Fruit fly (Drosophila melanogaster) whole organism, embryonic: ENCODE results near the gene CG10809.

Experiments used
- Bteb2 ChIP-seq: fragments of 200-800 bp; sonication (Bioruptor generic); optimal IDR thresholded peaks from 2 replicates; lab custom pipeline; 2016; ENCODE audit warnings: missing biosample characterization, missing genetic modification characterization
- CG10209 ChIP-seq: fragments of 200-800 bp; sonication (Bioruptor generic); optimal IDR thresholded peaks from 3 replicates; lab custom pipeline; 2017; ENCODE audit warnings: missing biosample characterization, mild to moderate bottlenecking, missing genetic modification characterization, missing genetic modification reagents
- CG10565 ChIP-seq: fragments of 200-800 bp; sonication (Bioruptor generic); optimal IDR thresholded peaks from 3 replicates; lab custom pipeline; 2016; ENCODE audit warnings: missing biosample characterization, mild to moderate bottlenecking, missing genetic modification characterization
- CG10654 ChIP-seq: fragments of 200-800 bp; sonication (Bioruptor generic); optimal IDR thresholded peaks from 2 replicates; lab custom pipeline; 2016; ENCODE audit warnings: missing biosample characterization, missing genetic modification characterization
- CG11247 ChIP-seq: fragments of 200-800 bp; sonication (Bioruptor generic); IDR thresholded peaks from 2 replicates; pipeline ENCODE4 v1.3.6; 2022; ENCODE audit warnings: missing biosample characterization, missing genetic modification characterization
- CG11398 ChIP-seq: fragments of 200-800 bp; sonication (Bioruptor generic); optimal IDR thresholded peaks from 2 replicates; lab custom pipeline; 2016; ENCODE audit warnings: missing biosample characterization, missing genetic modification characterization
- CG13296 ChIP-seq: fragments of 200-800 bp; sonication (Bioruptor generic); optimal IDR thresholded peaks from 3 replicates; lab custom pipeline; 2018; ENCODE audit warnings: missing biosample characterization, mild to moderate bottlenecking, missing genetic modification characterization
- CG13624 ChIP-seq: fragments of 200-800 bp; sonication (Bioruptor generic); optimal IDR thresholded peaks from 2 replicates; lab custom pipeline; 2016; ENCODE audit warnings: missing biosample characterization, missing genetic modification characterization
- CG15011 ChIP-seq: fragments of 200-800 bp; sonication (Bioruptor generic); optimal IDR thresholded peaks from 3 replicates; lab custom pipeline; 2018; ENCODE audit warnings: missing biosample characterization, mild to moderate bottlenecking, missing genetic modification characterization
- CG15696 ChIP-seq: fragments of 200-800 bp; sonication (Bioruptor generic); optimal IDR thresholded peaks from 2 replicates; lab custom pipeline; 2019; ENCODE audit warnings: missing biosample characterization, mild to moderate bottlenecking, missing genetic modification characterization, moderate library complexity
- CG16815 ChIP-seq: fragments of 200-800 bp; sonication (Bioruptor generic); optimal IDR thresholded peaks from 3 replicates; lab custom pipeline; 2017; ENCODE audit warnings: missing biosample characterization, mild to moderate bottlenecking, missing genetic modification characterization
- CG2202 ChIP-seq: fragments of 200-800 bp; sonication (Bioruptor generic); optimal IDR thresholded peaks from 2 replicates; lab custom pipeline; 2018; ENCODE audit warnings: missing biosample characterization, mild to moderate bottlenecking, missing genetic modification characterization
- CG30431 ChIP-seq: fragments of 200-800 bp; sonication (Bioruptor generic); optimal IDR thresholded peaks from 2 replicates; lab custom pipeline; 2017; ENCODE audit warnings: missing biosample characterization, missing genetic modification characterization
- CG31441 ChIP-seq: fragments of 200-800 bp; sonication (Bioruptor generic); IDR thresholded peaks from 2 replicates; pipeline ENCODE4 v1.3.6; 2022; ENCODE audit warnings: missing biosample characterization, missing genetic modification characterization
- CG3281 ChIP-seq: fragments of 200-800 bp; sonication (Bioruptor generic); optimal IDR thresholded peaks from 3 replicates; lab custom pipeline; 2017; ENCODE audit warnings: missing biosample characterization, mild to moderate bottlenecking, missing genetic modification characterization
- CG34224 ChIP-seq: fragments of 200-800 bp; sonication (Bioruptor generic); IDR thresholded peaks from 3 replicates; pipeline ENCODE4 v1.3.6; 2022; ENCODE audit warnings: missing biosample characterization, missing genetic modification characterization; ENCODE audit not compliant: partially characterized antibody
- CG3847 ChIP-seq: fragments of 200-800 bp; sonication (Bioruptor generic); IDR thresholded peaks from 2 replicates; pipeline ENCODE4 v1.3.6; 2022; ENCODE audit warnings: missing biosample characterization, missing genetic modification characterization
- CG4282 ChIP-seq: fragments of 200-800 bp; sonication (Bioruptor generic); optimal IDR thresholded peaks from 2 replicates; lab custom pipeline; 2016; ENCODE audit warnings: missing biosample characterization, missing genetic modification characterization
- CG4820 ChIP-seq: fragments of 200-800 bp; sonication (Bioruptor generic); optimal IDR thresholded peaks from 3 replicates; lab custom pipeline; 2016; ENCODE audit warnings: missing biosample characterization, missing genetic modification characterization
- CG6175 ChIP-seq: fragments of 200-800 bp; sonication (Bioruptor generic); IDR thresholded peaks from 3 replicates; pipeline ENCODE4 v1.3.6; 2022; ENCODE audit warnings: missing biosample characterization, missing genetic modification characterization
- CG6272 ChIP-seq: fragments of 200-800 bp; sonication (Bioruptor generic); IDR thresholded peaks from 2 replicates; pipeline ENCODE4 v1.3.6; 2022; ENCODE audit warnings: missing biosample characterization, missing genetic modification characterization
- CG7556 ChIP-seq: fragments of 200-800 bp; sonication (Bioruptor generic); optimal IDR thresholded peaks from 2 replicates; lab custom pipeline; 2017; ENCODE audit warnings: missing biosample characterization, mild to moderate bottlenecking, missing genetic modification characterization
- CG8089 ChIP-seq: fragments of 200-800 bp; sonication (Bioruptor generic); optimal IDR thresholded peaks from 3 replicates; lab custom pipeline; 2016; ENCODE audit warnings: missing biosample characterization, missing genetic modification characterization
- CG8290 ChIP-seq, 3 experiments: fragments of 200-800 bp; sonication (Bioruptor generic); optimal IDR thresholded peaks; 2 replicates each; lab custom pipeline; 2016 to 2019; ENCODE audit warnings: missing biosample characterization in 3 of 3, missing genetic modification characterization in 3 of 3, mild to moderate bottlenecking in 2 of 3, moderate library complexity in 1 of 3
- CG8478 ChIP-seq: fragments of >200 bp; optimal IDR thresholded peaks from 2 replicates; lab custom pipeline; 2018
- CG9932 ChIP-seq: fragments of 200-800 bp; sonication (Bioruptor generic); IDR thresholded peaks from 2 replicates; pipeline ENCODE4 v1.3.6; 2022; ENCODE audit warnings: missing biosample characterization, missing genetic modification characterization
- Dref ChIP-seq: fragments of 200-800 bp; sonication (Bioruptor generic); IDR thresholded peaks from 2 replicates; pipeline ENCODE4 v1.3.6; 2022; ENCODE audit warnings: missing biosample characterization, missing genetic modification characterization
- Fer3 ChIP-seq: fragments of 200-800 bp; sonication (Bioruptor generic); optimal IDR thresholded peaks from 2 replicates; lab custom pipeline; 2018; ENCODE audit warnings: missing biosample characterization, mild to moderate bottlenecking, missing genetic modification characterization, moderate library complexity
- HHEX ChIP-seq: fragments of 200-800 bp; sonication (Bioruptor generic); optimal IDR thresholded peaks from 3 replicates; lab custom pipeline; 2017; ENCODE audit warnings: missing biosample characterization, mild to moderate bottlenecking, missing genetic modification characterization, missing genetic modification reagents
- HLH54F ChIP-seq: fragments of 200-800 bp; sonication (Bioruptor generic); optimal IDR thresholded peaks from 3 replicates; lab custom pipeline; 2016; ENCODE audit warnings: missing biosample characterization, missing genetic modification characterization
- HmgD ChIP-seq: fragments of 200-800 bp; sonication (Bioruptor generic); optimal IDR thresholded peaks from 3 replicates; lab custom pipeline; 2016; ENCODE audit warnings: missing biosample characterization, missing genetic modification characterization
- Hr51 ChIP-seq, 2 experiments: fragments of 200-800 bp; sonication (Bioruptor generic); optimal IDR thresholded peaks; 2 replicates in 1 of 2; 3 replicates in 1 of 2; lab custom pipeline; 2016 to 2018; ENCODE audit warnings: missing biosample characterization in 2 of 2, missing genetic modification characterization in 2 of 2, mild to moderate bottlenecking in 1 of 2, moderate library complexity in 1 of 2
- NK7.1 ChIP-seq: fragments of 200-800 bp; sonication (Bioruptor generic); optimal IDR thresholded peaks from 3 replicates; lab custom pipeline; 2016; ENCODE audit warnings: missing biosample characterization, missing genetic modification characterization
- Neu2 ChIP-seq: fragments of 200-800 bp; sonication (Bioruptor generic); optimal IDR thresholded peaks from 3 replicates; lab custom pipeline; 2016; ENCODE audit warnings: missing biosample characterization, missing genetic modification characterization, borderline replicate concordance
- Pdp1 ChIP-seq, 2 experiments: fragments of 200-800 bp; sonication (Bioruptor generic); optimal IDR thresholded peaks; 3 replicates each; lab custom pipeline; 2016; ENCODE audit warnings: missing biosample characterization in 2 of 2, missing genetic modification characterization in 2 of 2, mild to moderate bottlenecking in 1 of 2, moderate library complexity in 1 of 2
- Rfx ChIP-seq: fragments of 200-800 bp; sonication (Bioruptor generic); IDR thresholded peaks from 2 replicates; pipeline ENCODE4 v1.3.6; 2022; ENCODE audit warnings: missing biosample characterization, missing genetic modification characterization
- Six4 ChIP-seq: fragments of 200-800 bp; sonication (Bioruptor generic); optimal IDR thresholded peaks from 2 replicates; lab custom pipeline; 2016; ENCODE audit warnings: missing biosample characterization, missing genetic modification characterization
- Sox100B ChIP-seq: fragments of 200-800 bp; sonication (Bioruptor generic); optimal IDR thresholded peaks from 3 replicates; lab custom pipeline; 2018; ENCODE audit warnings: missing biosample characterization, mild to moderate bottlenecking, missing genetic modification characterization
- Ssrp ChIP-seq: fragments of 200-800 bp; sonication (Bioruptor generic); optimal IDR thresholded peaks from 2 replicates; lab custom pipeline; 2018; ENCODE audit warnings: missing biosample characterization, mild to moderate bottlenecking, missing genetic modification characterization, moderate library complexity
- YL-1 ChIP-seq: fragments of 200-800 bp; sonication (Bioruptor generic); optimal IDR thresholded peaks from 3 replicates; lab custom pipeline; 2017; ENCODE audit warnings: missing biosample characterization, mild to moderate bottlenecking, missing genetic modification characterization
- amos ChIP-seq: fragments of 200-800 bp; sonication (Bioruptor generic); IDR thresholded peaks from 2 replicates; pipeline ENCODE4 v1.3.6; 2022; ENCODE audit warnings: missing biosample characterization, missing genetic modification characterization; ENCODE audit not compliant: partially characterized antibody
- ash1 ChIP-seq: fragments of 200-800 bp; sonication (Bioruptor generic); optimal IDR thresholded peaks from 2 replicates; lab custom pipeline; 2018; ENCODE audit warnings: missing biosample characterization, mild to moderate bottlenecking, missing genetic modification characterization
- danr ChIP-seq: fragments of 200-800 bp; sonication (Bioruptor generic); IDR thresholded peaks from 2 replicates; pipeline ENCODE4 v1.3.6; 2022; ENCODE audit warnings: missing biosample characterization, missing genetic modification characterization
- gsb-n ChIP-seq: fragments of 200-800 bp; sonication (Bioruptor generic); optimal IDR thresholded peaks from 3 replicates; lab custom pipeline; 2018; ENCODE audit warnings: missing biosample characterization, mild to moderate bottlenecking, missing genetic modification characterization
- h ChIP-seq: fragments of >200 bp; optimal IDR thresholded peaks from 2 replicates; lab custom pipeline; 2017
- ken ChIP-seq: fragments of 200-800 bp; sonication (Bioruptor generic); IDR thresholded peaks from 3 replicates; pipeline ENCODE4 v1.3.6; 2022; ENCODE audit warnings: missing biosample characterization, missing genetic modification characterization
- kni ChIP-seq: fragments of 200-800 bp; sonication (Bioruptor generic); optimal IDR thresholded peaks from 3 replicates; lab custom pipeline; 2017; ENCODE audit warnings: mild to moderate bottlenecking, missing biosample characterization, missing genetic modification reagents, missing genetic modification characterization
- pros ChIP-seq: fragments of 200-800 bp; sonication (Bioruptor generic); optimal IDR thresholded peaks from 3 replicates; lab custom pipeline; 2019; ENCODE audit warnings: missing biosample characterization, mild to moderate bottlenecking, missing genetic modification characterization, moderate library complexity
- pzg ChIP-seq: fragments of 200-800 bp; sonication (Bioruptor generic); optimal IDR thresholded peaks from 3 replicates; lab custom pipeline; 2018; ENCODE audit warnings: missing biosample characterization, mild to moderate bottlenecking, missing genetic modification characterization, moderate library complexity
- sens-2 ChIP-seq: fragments of 200-800 bp; sonication (Bioruptor generic); IDR thresholded peaks from 2 replicates; pipeline ENCODE4 v1.3.6; 2022; ENCODE audit warnings: missing biosample characterization, missing genetic modification characterization
- zfh1 ChIP-seq: fragments of 200-800 bp; sonication (Bioruptor generic); IDR thresholded peaks from 3 replicates; pipeline ENCODE4 v1.3.6; 2022; ENCODE audit warnings: missing biosample characterization, missing genetic modification characterization

CG10809 gene

DNA sequence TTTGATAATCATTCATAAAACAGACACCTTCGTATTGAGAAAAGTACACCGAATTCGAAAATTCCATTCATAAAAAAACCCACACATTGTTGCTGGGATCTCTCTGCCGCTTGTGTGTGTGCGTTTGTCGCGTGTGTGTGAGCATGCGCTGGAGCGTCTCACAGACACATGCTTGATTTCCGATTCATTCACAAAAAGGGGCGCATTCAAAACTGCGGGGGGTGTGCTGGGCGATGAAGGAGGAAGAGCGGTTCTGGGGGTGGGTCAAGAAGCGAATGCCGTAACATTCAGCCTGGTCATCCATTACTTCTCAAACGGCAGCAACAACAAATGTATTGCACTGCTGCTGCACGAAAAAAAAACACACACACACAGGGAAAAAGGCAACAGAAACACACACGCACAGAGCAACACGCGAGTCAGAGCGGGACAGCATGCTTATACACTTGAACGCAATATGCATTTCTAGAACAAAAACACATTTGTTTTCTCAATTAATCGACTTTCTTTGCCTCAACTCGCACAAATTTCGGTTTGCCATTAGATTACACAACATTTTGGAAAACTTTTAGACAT lies 5.7 kb downstream of the CG10809 start (continued):
- TF ChIP-seq CG3281 (no peak), CG4282 (GFP tag; lab: Kevin White, UChicago) (no peak), CG8290 (GFP tag; optimal IDR thresholded peaks at IDR 0.05; lab: Kevin White, UChicago) (no peak), CG8290 (tag; optimal IDR thresholded peaks at IDR 0.05; lab: Kevin White, UChicago) (peak in 1 of 2 experiments; percentile 48), Pdp1 (GFP tag; optimal IDR thresholded peaks at IDR 0.05; lab: Kevin White, UChicago) (peak in 1 of 2 experiments; percentile 40), pros (GFP tag; lab: Kevin White, UChicago) (peak; percentile 82), zfh1 (GFP tag; lab: Robert Waterston, UW) (peak; percentile 50; the same call in 1 of the 3 replicates), Hr51 (GFP tag; optimal IDR thresholded peaks at IDR 0.05; lab: Kevin White, UChicago) (peak in 1 of 2 experiments; percentile 42), CG6272 (GFP tag; lab: Robert Waterston, UW) (no peak), amos (GFP tag; lab: Robert Waterston, UW) (peak; percentile 23; the same call in 1 of the 2 replicates), CG15696 (tag; lab: Kevin White, UChicago) (no peak), Dref (GFP tag; lab: Robert Waterston, UW) (0 out of 2 replicates have a peak, but pooled peaks have one; percentile 7), h (lab: Kevin White, UChicago) (no peak), CG11398 (GFP tag; lab: Kevin White, UChicago) (no peak), CG8478 (lab: Kevin White, UChicago) (peak; percentile 83), Neu2 (no peak), CG15011 (GFP tag; lab: Kevin White, UChicago) (no peak), Six4 (GFP tag; lab: Kevin White, UChicago) (no peak), CG10654 (no peak), CG2202 (no peak), Ssrp (tag; lab: Kevin White, UChicago) (no peak), CG13624 (peak; percentile 26), ken (GFP tag; lab: Robert Waterston, UW) (no peak), CG8089 (GFP tag; lab: Kevin White, UChicago) (no peak), CG10565 (GFP tag; lab: Kevin White, UChicago) (no peak), CG7556 (GFP tag; lab: Kevin White, UChicago) (no peak), YL-1 (GFP tag; lab: Kevin White, UChicago) (peak; percentile 33), CG31441 (GFP tag; lab: Robert Waterston, UW) (no peak), CG13296 (GFP tag; lab: Kevin White, UChicago) (no peak), pzg (peak; percentile 15), danr (GFP tag; lab: Robert Waterston, UW) (no peak), CG6175 (GFP tag; lab: Robert Waterston, UW) (peak; percentile 69; the same call in 2 of the 3 replicates), ash1 (GFP tag; lab: Kevin White, UChicago) (no peak), kni (GFP tag; lab: Kevin White, UChicago) (peak; percentile 1), sens-2 (no peak), CG16815 (GFP tag; lab: Kevin White, UChicago) (no peak), HHEX (GFP tag; lab: Kevin White, UChicago) (no peak), CG34224 (GFP tag; lab: Robert Waterston, UW) (no peak), CG10209 (GFP tag; lab: Kevin White, UChicago) (no peak), Rfx (no peak), CG30431 (no peak), CG4820 (GFP tag; lab: Kevin White, UChicago) (no peak), HmgD (GFP tag; lab: Kevin White, UChicago) (no peak), CG3847 (no peak), gsb-n (tag; lab: Kevin White, UChicago) (no peak), Bteb2 (no peak), NK7.1 (GFP tag; lab: Kevin White, UChicago) (no peak), CG9932 (GFP tag; lab: Robert Waterston, UW) (no peak), Fer3 (tag; lab: Kevin White, UChicago) (no peak), Sox100B (GFP tag; lab: Kevin White, UChicago) (no peak), CG11247 (GFP tag; lab: Robert Waterston, UW) (no peak), HLH54F (GFP tag; lab: Kevin White, UChicago) (no peak)
